Fruit fly (Drosophila melanogaster) whole organism, prepupa: ENCODE results near the gene CG14989.

Source experiments
- Blimp-1 ChIP-seq: fragments of 200-800 bp; sonication (Bioruptor generic); optimal IDR thresholded peaks from 3 replicates; lab custom pipeline; 2017; ENCODE audit warnings: missing biosample characterization, missing genetic modification characterization, mild to moderate bottlenecking, moderate library complexity, missing genetic modification reagents
- CG10631 ChIP-seq: fragments of 200-800 bp; sonication (Bioruptor generic); optimal IDR thresholded peaks from 2 replicates; lab custom pipeline; 2016; ENCODE audit warnings: missing biosample characterization, missing genetic modification characterization
- CG10669 ChIP-seq: fragments of 200-800 bp; sonication (Bioruptor generic); optimal IDR thresholded peaks from 3 replicates; lab custom pipeline; 2018; ENCODE audit warnings: missing biosample characterization, mild to moderate bottlenecking, missing genetic modification characterization, moderate library complexity
- CG11294 ChIP-seq: fragments of 200-800 bp; sonication (Bioruptor generic); IDR thresholded peaks from 2 replicates; pipeline ENCODE4 v1.3.6; 2022; ENCODE audit warnings: missing biosample characterization, missing genetic modification characterization
- CG11762 ChIP-seq: fragments of 200-800 bp; sonication (Bioruptor generic); optimal IDR thresholded peaks from 3 replicates; lab custom pipeline; 2016; ENCODE audit warnings: missing biosample characterization, missing genetic modification characterization; ENCODE audit not compliant: insufficient read depth
- CG11902 ChIP-seq: fragments of 200-800 bp; sonication (Bioruptor generic); optimal IDR thresholded peaks from 3 replicates; lab custom pipeline; 2016; ENCODE audit warnings: missing biosample characterization, missing genetic modification characterization
- CG15336 ChIP-seq: fragments of 200-800 bp; sonication (Bioruptor generic); IDR thresholded peaks from 2 replicates; pipeline ENCODE4 v1.3.6; 2022; ENCODE audit warnings: missing biosample characterization, missing genetic modification characterization
- CG3032 ChIP-seq: fragments of 200-800 bp; optimal IDR thresholded peaks from 2 replicates; lab custom pipeline; 2019; ENCODE audit warnings: missing biosample characterization, mild to moderate bottlenecking, missing genetic modification characterization, moderate library complexity
- CG31627 ChIP-seq: fragments of 200-800 bp; sonication (Bioruptor generic); optimal IDR thresholded peaks from 3 replicates; lab custom pipeline; 2016; ENCODE audit warnings: missing biosample characterization, missing genetic modification characterization
- CG3919 ChIP-seq: fragments of 200-800 bp; sonication (Bioruptor generic); optimal IDR thresholded peaks from 3 replicates; lab custom pipeline; 2016; ENCODE audit warnings: missing biosample characterization, missing genetic modification characterization
- CG4318 ChIP-seq: fragments of 200-800 bp; sonication (Bioruptor generic); optimal IDR thresholded peaks from 3 replicates; lab custom pipeline; 2017; ENCODE audit warnings: missing biosample characterization, mild to moderate bottlenecking, missing genetic modification characterization
- CG6163 ChIP-seq: fragments of 200-800 bp; sonication (Bioruptor generic); IDR thresholded peaks from 3 replicates; pipeline ENCODE4 v1.3.6; 2022; ENCODE audit warnings: missing biosample characterization, missing genetic modification characterization
- CG6792 ChIP-seq: fragments of 200-800 bp; sonication (Bioruptor generic); optimal IDR thresholded peaks from 3 replicates; lab custom pipeline; 2016; ENCODE audit warnings: missing biosample characterization, missing genetic modification characterization
- CG6808 ChIP-seq: fragments of 200-800 bp; sonication (Bioruptor generic); optimal IDR thresholded peaks from 3 replicates; lab custom pipeline; 2017; ENCODE audit warnings: missing biosample characterization, missing genetic modification characterization, mild to moderate bottlenecking, moderate library complexity, missing genetic modification reagents
- CG6854 ChIP-seq: fragments of 200-800 bp; sonication (Bioruptor generic); optimal IDR thresholded peaks from 2 replicates; lab custom pipeline; 2017; ENCODE audit warnings: missing biosample characterization, mild to moderate bottlenecking, missing genetic modification characterization
- CG7368 ChIP-seq: fragments of 200-800 bp; sonication (Bioruptor generic); optimal IDR thresholded peaks from 3 replicates; lab custom pipeline; 2016; ENCODE audit warnings: missing biosample characterization, missing genetic modification characterization
- CG8119 ChIP-seq: fragments of 200-800 bp; sonication (Bioruptor generic); IDR thresholded peaks from 3 replicates; pipeline ENCODE4 v1.3.6; 2022; ENCODE audit warnings: missing biosample characterization, missing genetic modification characterization
- CG8319 ChIP-seq: fragments of 200-800 bp; sonication (Bioruptor generic); optimal IDR thresholded peaks from 3 replicates; lab custom pipeline; 2016; ENCODE audit warnings: missing biosample characterization, missing genetic modification characterization
- CG9139 ChIP-seq: fragments of 200-800 bp; sonication (Bioruptor generic); optimal IDR thresholded peaks from 3 replicates; lab custom pipeline; 2017; ENCODE audit warnings: missing biosample characterization, mild to moderate bottlenecking, missing genetic modification characterization
- Eip75B ChIP-seq: fragments of 200-800 bp; sonication (Bioruptor generic); optimal IDR thresholded peaks from 3 replicates; lab custom pipeline; 2016; ENCODE audit warnings: missing biosample characterization, missing genetic modification characterization
- Eip93F ChIP-seq: fragments of 200-800 bp; sonication (Bioruptor generic); optimal IDR thresholded peaks from 2 replicates; lab custom pipeline; 2016; ENCODE audit warnings: missing biosample characterization, mild to moderate bottlenecking, missing genetic modification characterization
- Ets21C ChIP-seq: fragments of 200-800 bp; sonication (Bioruptor generic); optimal IDR thresholded peaks from 3 replicates; lab custom pipeline; 2016; ENCODE audit warnings: missing biosample characterization, missing genetic modification characterization
- Ets96B ChIP-seq: fragments of 200-800 bp; optimal IDR thresholded peaks from 2 replicates; lab custom pipeline; 2019; ENCODE audit warnings: missing biosample characterization, mild to moderate bottlenecking, missing genetic modification characterization, moderate library complexity
- Gug ChIP-seq: fragments of 200-800 bp; sonication (Bioruptor generic); IDR thresholded peaks from 2 replicates; pipeline ENCODE4 v1.3.6; 2022; ENCODE audit warnings: missing biosample characterization, missing genetic modification characterization
- Hr38 ChIP-seq: sonication (Bioruptor generic); optimal IDR thresholded peaks from 2 replicates; lab custom pipeline; 2016; ENCODE audit warnings: missing biosample characterization, missing genetic modification characterization
- Hr39 ChIP-seq: fragments of 200-800 bp; sonication (Bioruptor generic); optimal IDR thresholded peaks from 2 replicates; lab custom pipeline; 2016; ENCODE audit warnings: missing biosample characterization, missing genetic modification characterization
- Hr4 ChIP-seq: fragments of 200-800 bp; sonication (Bioruptor generic); optimal IDR thresholded peaks from 3 replicates; lab custom pipeline; 2016; ENCODE audit warnings: missing biosample characterization, missing genetic modification characterization
- Lpt ChIP-seq: fragments of 200-800 bp; sonication (Bioruptor generic); optimal IDR thresholded peaks from 3 replicates; lab custom pipeline; 2016; ENCODE audit warnings: missing biosample characterization, missing genetic modification characterization
- Met ChIP-seq: fragments of 200-800 bp; sonication (Bioruptor generic); optimal IDR thresholded peaks from 3 replicates; lab custom pipeline; 2016; ENCODE audit warnings: missing biosample characterization, missing genetic modification characterization
- OdsH ChIP-seq: fragments of 200-800 bp; sonication (Bioruptor generic); optimal IDR thresholded peaks from 3 replicates; lab custom pipeline; 2016; ENCODE audit warnings: missing biosample characterization, missing genetic modification characterization
- Smox ChIP-seq: fragments of 200-800 bp; sonication (Bioruptor generic); optimal IDR thresholded peaks from 3 replicates; lab custom pipeline; 2016; ENCODE audit warnings: missing biosample characterization, missing genetic modification characterization
- Sox102F ChIP-seq: fragments of 200-800 bp; sonication (Bioruptor generic); optimal IDR thresholded peaks from 2 replicates; lab custom pipeline; 2016; ENCODE audit warnings: missing biosample characterization, mild to moderate bottlenecking, missing genetic modification characterization
- Sox14 ChIP-seq: fragments of 200-800 bp; sonication (Bioruptor generic); optimal IDR thresholded peaks from 3 replicates; lab custom pipeline; 2016; ENCODE audit warnings: missing biosample characterization, missing genetic modification characterization
- Sox15 ChIP-seq: fragments of 200-800 bp; sonication (Bioruptor generic); optimal IDR thresholded peaks from 3 replicates; lab custom pipeline; 2016; ENCODE audit warnings: missing biosample characterization, missing genetic modification characterization
- achi ChIP-seq: fragments of 200-800 bp; sonication (Bioruptor generic); optimal IDR thresholded peaks from 3 replicates; lab custom pipeline; 2016; ENCODE audit warnings: missing biosample characterization, missing genetic modification characterization
- acj6 ChIP-seq: fragments of 200-800 bp; sonication (Bioruptor generic); optimal IDR thresholded peaks from 3 replicates; lab custom pipeline; 2016; ENCODE audit warnings: missing biosample characterization, missing genetic modification characterization
- cyc ChIP-seq: fragments of 200-800 bp; sonication (Bioruptor generic); optimal IDR thresholded peaks from 3 replicates; lab custom pipeline; 2016; ENCODE audit warnings: missing biosample characterization, missing genetic modification characterization
- dac ChIP-seq: fragments of 200-800 bp; sonication (Bioruptor generic); optimal IDR thresholded peaks from 2 replicates; lab custom pipeline; 2017; ENCODE audit warnings: missing biosample characterization, mild to moderate bottlenecking, missing genetic modification characterization
- dsx ChIP-seq: fragments of 200-800 bp; optimal IDR thresholded peaks from 3 replicates; lab custom pipeline; 2019; ENCODE audit warnings: missing biosample characterization, mild to moderate bottlenecking, missing genetic modification characterization, moderate library complexity; ENCODE audit not compliant: poor library complexity, severe bottlenecking
- eg ChIP-seq: fragments of 200-800 bp; sonication (Bioruptor generic); IDR thresholded peaks from 3 replicates; pipeline ENCODE4 v1.3.6; 2022; ENCODE audit warnings: missing biosample characterization, missing genetic modification characterization
- fd59A ChIP-seq: fragments of 200-800 bp; sonication (Bioruptor generic); optimal IDR thresholded peaks from 2 replicates; lab custom pipeline; 2017; ENCODE audit warnings: missing biosample characterization, mild to moderate bottlenecking, missing genetic modification characterization, missing genetic modification reagents
- fkh ChIP-seq: fragments of 200-800 bp; sonication (Bioruptor generic); optimal IDR thresholded peaks from 3 replicates; lab custom pipeline; 2017; ENCODE audit warnings: missing biosample characterization, mild to moderate bottlenecking, missing genetic modification characterization, moderate library complexity
- lz ChIP-seq: fragments of 200-800 bp; sonication (Bioruptor generic); optimal IDR thresholded peaks from 3 replicates; lab custom pipeline; 2016; ENCODE audit warnings: missing biosample characterization, missing genetic modification characterization
- net ChIP-seq: fragments of 200-800 bp; sonication (Bioruptor generic); optimal IDR thresholded peaks from 3 replicates; lab custom pipeline; 2016; ENCODE audit warnings: missing biosample characterization, missing genetic modification characterization
- salr ChIP-seq, 2 experiments: fragments of 200-800 bp; sonication (Bioruptor generic); optimal IDR thresholded peaks; 3 replicates each; lab custom pipeline; 2016 to 2018; ENCODE audit warnings: missing biosample characterization in 2 of 2, missing genetic modification characterization in 2 of 2, mild to moderate bottlenecking in 1 of 2
- spab ChIP-seq: fragments of 200-800 bp; sonication (Bioruptor generic); optimal IDR thresholded peaks from 2 replicates; lab custom pipeline; 2017; ENCODE audit warnings: missing biosample characterization, mild to moderate bottlenecking, missing genetic modification characterization, missing genetic modification reagents
- svp ChIP-seq: fragments of 200-800 bp; sonication (Bioruptor generic); peaks from one replicate; lab custom pipeline; 2016; ENCODE audit warnings: missing biosample characterization, missing genetic modification characterization
- topi ChIP-seq: fragments of 200-800 bp; sonication (Bioruptor generic); optimal IDR thresholded peaks from 3 replicates; lab custom pipeline; 2016; ENCODE audit warnings: missing biosample characterization, missing genetic modification characterization
- vri ChIP-seq: fragments of 200-800 bp; sonication (Bioruptor generic); optimal IDR thresholded peaks from 3 replicates; lab custom pipeline; 2016; ENCODE audit warnings: missing biosample characterization, mild to moderate bottlenecking, missing genetic modification characterization

Gene CG14989

dm6 chr3L:4087281-4087680, at the start of gene CG14989:
Gene CG14989 (plus strand): TSS chr3L:4087581.
- TF ChIP-seq CG10669 (GFP tag; lab: Kevin White, UChicago), result no peak
- no peak for TF ChIP-seq CG4318 (GFP tag; lab: Kevin White, UChicago)
- no peak for TF ChIP-seq CG15336 (GFP tag; lab: Robert Waterston, UW)

- no peak for TF ChIP-seq Hr39
- TF ChIP-seq topi (GFP tag; lab: Kevin White, UChicago), result no peak
- no peak for TF ChIP-seq Eip93F (GFP tag; lab: Kevin White, UChicago)
- TF ChIP-seq CG9139 (GFP tag; lab: Kevin White, UChicago), result no peak
- TF ChIP-seq net (GFP tag; lab: Kevin White, UChicago), result no peak
- TF ChIP-seq Met (GFP tag; lab: Kevin White, UChicago), result no peak
- TF ChIP-seq CG8319 (GFP tag; lab: Kevin White, UChicago), result peak; percentile 77
- peak; percentile 70 for TF ChIP-seq achi (GFP tag; lab: Kevin White, UChicago)
- no peak for TF ChIP-seq lz
- TF ChIP-seq Smox (GFP tag; lab: Kevin White, UChicago), result no peak
- peak; percentile 46; the same call in 1 of the 2 replicates for TF ChIP-seq CG11294
- TF ChIP-seq Hr38, result no peak
- no peak for TF ChIP-seq vri (GFP tag; lab: Kevin White, UChicago)
- no peak for TF ChIP-seq CG6792
- no peak for TF ChIP-seq CG10669 (GFP tag; lab: Kevin White, UChicago)
- peak; percentile 71 for TF ChIP-seq CG11902 (GFP tag; lab: Kevin White, UChicago)
- TF ChIP-seq CG8119, result peak; percentile 50; the same call in 2 of the 3 replicates
- TF ChIP-seq cyc, result peak; percentile 53
- TF ChIP-seq svp (GFP tag; lab: Kevin White, UChicago), result no peak
- peak; percentile 11 for TF ChIP-seq fd59A
- peak; percentile 80 for TF ChIP-seq CG10631
- TF ChIP-seq dac (GFP tag; lab: Kevin White, UChicago), result no peak
- peak; percentile 69 for TF ChIP-seq acj6 (GFP tag; lab: Kevin White, UChicago)
- peak; percentile 72 for TF ChIP-seq Gug (GFP tag; lab: Robert Waterston, UW)
- peak; percentile 79 for TF ChIP-seq eg (GFP tag; lab: Robert Waterston, UW)
- no peak for TF ChIP-seq fkh (GFP tag; lab: Kevin White, UChicago)
- peak; percentile 55 for TF ChIP-seq CG31627 (GFP tag; lab: Kevin White, UChicago)
- TF ChIP-seq salr (GFP tag; optimal IDR thresholded peaks at IDR 0.05; lab: Kevin White, UChicago), result no peak
- peak; percentile 83 for TF ChIP-seq CG6163 (GFP tag; lab: Robert Waterston, UW)
- TF ChIP-seq Hr4 (GFP tag; lab: Kevin White, UChicago), result no peak
- TF ChIP-seq CG6854 (GFP tag; lab: Kevin White, UChicago), result no peak
- TF ChIP-seq CG15336 (GFP tag; lab: Robert Waterston, UW), result peak; percentile 51
- no peak for TF ChIP-seq Ets96B (tag; lab: Kevin White, UChicago)
- TF ChIP-seq dsx (GFP tag; lab: Kevin White, UChicago), result no peak
- no peak for TF ChIP-seq spab (GFP tag; lab: Kevin White, UChicago)
- no peak for TF ChIP-seq CG7368 (GFP tag; lab: Kevin White, UChicago)
- peak; percentile 50 for TF ChIP-seq Sox14 (GFP tag; lab: Kevin White, UChicago)
- TF ChIP-seq Eip75B (GFP tag; lab: Kevin White, UChicago), result no peak
- TF ChIP-seq CG3919 (GFP tag; lab: Kevin White, UChicago), result no peak
- TF ChIP-seq CG4318 (GFP tag; lab: Kevin White, UChicago), result peak; percentile 41
- no peak for TF ChIP-seq CG3032
- TF ChIP-seq Blimp-1 (GFP tag; lab: Kevin White, UChicago), result no peak
- no peak for TF ChIP-seq Ets21C (GFP tag; lab: Kevin White, UChicago)
- no peak for TF ChIP-seq Sox102F (GFP tag; lab: Kevin White, UChicago)
- TF ChIP-seq CG6808, result no peak
- peak; percentile 4 for TF ChIP-seq CG11762 (GFP tag; lab: Kevin White, UChicago)
- TF ChIP-seq OdsH (GFP tag; lab: Kevin White, UChicago), result no peak
- TF ChIP-seq Lpt (GFP tag; lab: Kevin White, UChicago), result peak; percentile 48
- TF ChIP-seq Sox15 (GFP tag; lab: Kevin White, UChicago), result peak; percentile 21
These were observed 47.0 kb upstream of the CG14989 start, which contains the start of the genes CG11593 and Rcd5 for dm6 chr3L:4040247-4040925. Gene CG11593 (minus strand): TSS chr3L:4040482. Gene Rcd5 (plus strand): TSS chr3L:4040529.
